Worm (Caenorhabditis elegans): ENCODE data around the gene F56A8.8.

DNA sequence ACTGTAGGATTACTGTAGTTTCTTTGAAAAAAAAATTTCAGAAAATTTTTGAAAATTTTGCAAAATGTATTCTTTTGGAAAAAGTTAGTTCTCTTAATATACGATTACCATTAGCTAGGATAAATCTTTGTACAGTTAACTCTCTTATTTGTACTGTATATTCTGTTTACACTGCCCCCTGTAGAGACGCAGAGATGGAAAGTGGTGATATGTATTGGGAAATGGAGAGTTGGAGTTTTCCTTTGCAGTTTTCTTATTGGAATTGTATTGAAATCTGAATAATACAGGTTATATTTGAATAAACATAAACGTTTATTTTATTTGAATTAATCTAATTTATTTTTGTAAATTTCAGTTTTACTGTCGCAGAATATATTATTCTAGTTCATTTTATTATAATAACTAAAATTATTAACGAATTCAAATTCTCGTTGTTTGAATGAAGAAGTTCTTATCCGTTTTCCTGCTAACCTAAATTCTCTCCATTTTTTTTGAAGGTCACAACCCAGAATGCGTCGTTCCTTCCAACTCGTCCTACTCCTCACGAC lies 31.3 kb upstream of the F56A8.8 start, which contains the start of gene F56A8.9:
- TF ChIP-seq him-1 (tag; optimal IDR thresholded peaks at IDR 0.05): no peak
- TF ChIP-seq dao-5 (tag; optimal IDR thresholded peaks at IDR 0.05): no peak
- TF ChIP-seq W03F9.2 (tag; optimal IDR thresholded peaks at IDR 0.05): no peak

Measured in whole organism, L4/young adult.